Worm (Caenorhabditis elegans): ENCODE data around the gene F21D5.5.

Gene F21D5.5

DNA sequence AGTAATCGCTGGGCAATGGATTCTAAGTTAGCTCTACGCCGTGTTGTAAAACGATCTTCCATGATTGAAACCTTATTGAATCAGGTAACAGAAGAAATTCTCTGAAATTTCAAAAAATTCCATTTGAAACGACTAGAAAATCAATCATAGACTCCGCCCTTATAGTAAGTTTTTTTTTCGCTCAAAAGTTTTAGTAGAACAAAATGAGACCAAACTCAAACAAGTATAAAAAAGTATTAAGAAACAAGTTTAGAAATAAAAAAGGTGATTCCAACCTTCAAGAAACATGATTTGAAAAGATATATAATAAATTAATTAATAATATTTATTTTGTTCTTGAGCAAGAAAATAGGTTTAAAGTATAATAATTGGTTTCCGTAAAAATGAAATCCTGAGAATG, 38.9 kb upstream of the F21D5.5 start, which contains the start of gene C33D9.6:
C33D9.6 (minus strand) TSS at position 101 of the 400 bp plus-strand sequence.
- no peak for TF ChIP-seq nfya-2 (GFP tag; IDR thresholded peaks at IDR 0.05)
- TF ChIP-seq unc-62 (GFP tag; optimal IDR thresholded peaks at IDR 0.05), result no peak
- TF ChIP-seq akir-1 (GFP tag; optimal IDR thresholded peaks at IDR 0.05), result no peak
- no peak for TF ChIP-seq nfya-1 (tag; optimal IDR thresholded peaks at IDR 0.05; ENCODE audit: borderline replicate concordance, insufficient read depth)
- no peak for TF ChIP-seq dox-1 (GFP tag; IDR thresholded peaks at IDR 0.05)
- no peak for TF ChIP-seq ceh-91 (GFP tag; IDR thresholded peaks at IDR 0.05)
- no peak for TF ChIP-seq atf-7 (tag; optimal IDR thresholded peaks at IDR 0.05)
- no peak for TF ChIP-seq let-607 (tag; optimal IDR thresholded peaks at IDR 0.05)
- TF ChIP-seq mcd-1 (GFP tag; IDR thresholded peaks at IDR 0.05), result no peak
- no peak for TF ChIP-seq sptf-2 (GFP tag; optimal IDR thresholded peaks at IDR 0.05)
- TF ChIP-seq rec-8 (tag; optimal IDR thresholded peaks at IDR 0.05), result no peak
- no peak for TF ChIP-seq nhr-120 (GFP tag; IDR thresholded peaks at IDR 0.05)
- TF ChIP-seq Y67H2A.10 (GFP tag; conservative IDR thresholded peaks at IDR 0.05), result no peak

DNA sequence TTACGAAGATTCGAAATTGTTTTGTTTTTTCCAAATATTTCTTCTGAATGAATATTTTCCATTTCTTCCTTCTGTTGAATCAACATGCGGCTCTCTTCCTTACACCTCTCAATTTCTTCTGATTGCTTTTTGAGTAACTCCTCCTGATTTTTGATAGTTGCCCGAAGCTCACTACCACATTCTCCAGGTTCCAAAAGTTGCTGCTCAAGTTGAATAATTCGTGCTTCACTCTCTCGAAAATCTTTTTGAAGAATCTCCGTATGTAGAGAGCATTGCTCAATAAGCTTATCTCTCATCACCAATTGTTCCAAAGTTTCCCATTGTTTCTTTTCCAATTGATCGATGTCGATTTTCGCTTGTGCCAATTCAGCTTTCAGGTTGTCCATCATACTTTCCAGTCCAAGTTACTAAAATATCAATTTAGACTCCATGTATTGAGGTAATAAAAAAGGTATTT, 33.6 kb upstream of the F21D5.5 start, which contains the start of gene F20C5.6:
F20C5.6 (minus strand) TSS at position 407 of the 457 bp plus-strand sequence.
- no peak for TF ChIP-seq ztf-18 (tag; optimal IDR thresholded peaks at IDR 0.05)

DNA sequence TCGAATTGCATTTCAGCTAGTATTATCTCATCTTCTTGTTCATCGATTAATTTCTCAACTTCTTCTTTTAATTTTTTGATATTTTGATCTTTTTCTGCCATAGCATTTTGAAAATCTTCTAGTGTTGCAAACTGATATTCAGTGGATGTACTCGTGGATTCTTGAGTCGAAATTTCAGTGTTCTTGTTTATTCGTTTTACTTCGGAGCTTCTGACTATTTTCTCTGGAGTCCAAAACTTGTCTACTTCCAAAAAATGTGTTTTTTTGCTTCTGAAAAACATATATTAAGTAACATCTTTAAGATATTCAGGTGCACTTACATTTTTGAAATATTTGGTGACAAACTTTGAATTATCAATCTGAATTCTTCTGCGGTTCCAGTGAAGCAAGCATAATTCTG, 30.3 kb upstream of the F21D5.5 start, which contains the start of gene F20C5.5:
F20C5.5 (minus strand) TSS at position 101 of the 400 bp plus-strand sequence.
- TF ChIP-seq dpff-1 (tag; optimal IDR thresholded peaks at IDR 0.05) (no peak), F39B2.1 (GFP tag; IDR thresholded peaks at IDR 0.05) (no peak), F22D6.2 (tag; optimal IDR thresholded peaks at IDR 0.05) (no peak), ama-1 (optimal IDR thresholded peaks at IDR 0.05) (no peak), ama-1 (GFP tag; optimal IDR thresholded peaks at IDR 0.05) (no peak), mel-28 (tag; optimal IDR thresholded peaks at IDR 0.05; ENCODE audit: borderline replicate concordance) (no peak), atf-7 (tag; optimal IDR thresholded peaks at IDR 0.05) (no peak), sdz-38 (tag; optimal IDR thresholded peaks at IDR 0.05) (no peak), ceh-79 (tag; optimal IDR thresholded peaks at IDR 0.05) (no peak)

DNA sequence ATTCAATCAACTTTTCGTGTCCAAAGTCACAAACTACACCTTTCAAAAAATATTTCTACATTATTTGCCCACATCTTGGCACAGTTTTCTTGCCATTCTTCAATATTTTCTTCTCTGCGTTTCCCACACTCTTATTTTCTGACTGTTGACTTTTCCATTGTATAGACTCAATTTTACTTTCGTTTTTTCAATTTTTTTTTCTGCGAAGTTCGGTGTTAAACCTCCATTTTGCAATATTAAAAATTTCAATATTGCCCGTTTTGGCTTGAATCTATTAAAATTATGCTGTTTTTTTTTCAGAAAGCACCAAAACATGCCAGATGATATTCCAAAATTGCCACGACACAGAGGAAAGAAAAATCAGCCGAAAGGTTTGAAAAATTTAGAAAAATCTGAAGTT, 25.4 kb upstream of the F21D5.5 start, which contains the start of gene cdc-50.B:
cdc-50.B (plus strand) TSS at position 301 of the 400 bp plus-strand sequence.
- TF ChIP-seq lsl-1 (GFP tag; optimal IDR thresholded peaks at IDR 0.05), result no peak
- no peak for TF ChIP-seq Y53G8AR.9 (GFP tag; conservative IDR thresholded peaks at IDR 0.05)
- TF ChIP-seq F39B2.1 (GFP tag; IDR thresholded peaks at IDR 0.05), result no peak
- TF ChIP-seq snpc-4 (GFP tag; optimal IDR thresholded peaks at IDR 0.05), result no peak
- no peak for TF ChIP-seq snpc-4 (tag; optimal IDR thresholded peaks at IDR 0.05)
- TF ChIP-seq rcor-1 (GFP tag; IDR thresholded peaks at IDR 0.05), result no peak
- no peak for TF ChIP-seq egl-44 (GFP tag; IDR thresholded peaks at IDR 0.05)
- no peak for TF ChIP-seq dpl-1 (GFP tag; optimal IDR thresholded peaks at IDR 0.05)
- no peak for TF ChIP-seq die-1 (tag; optimal IDR thresholded peaks at IDR 0.05)
- TF ChIP-seq fkh-3 (tag; optimal IDR thresholded peaks at IDR 0.05), result no peak
- no peak for TF ChIP-seq madf-6 (GFP tag; IDR thresholded peaks at IDR 0.05)
- no peak for TF ChIP-seq lir-1 (GFP tag; conservative IDR thresholded peaks at IDR 0.05)
- TF ChIP-seq ceh-91 (GFP tag; IDR thresholded peaks at IDR 0.05), result no peak
- no peak for TF ChIP-seq F22D6.2 (tag; optimal IDR thresholded peaks at IDR 0.05)
- TF ChIP-seq D2030.7 (GFP tag; IDR thresholded peaks at IDR 0.05), result no peak
- no peak for TF ChIP-seq Y56A3A.18 (GFP tag; IDR thresholded peaks at IDR 0.05)

All from whole organism, young adult.